Fruit fly (Drosophila melanogaster) whole organism, embryonic: Measurements from ENCODE around the gene Ets97D.

Source experiments
- Aef1 ChIP-seq: fragments of 200-800 bp; sonication (Bioruptor generic); IDR thresholded peaks from 3 replicates; pipeline ENCODE4 v1.3.6; 2022; ENCODE audit warnings: missing biosample characterization, missing genetic modification characterization
- BEAF-32 ChIP-seq: fragments of 200-800 bp; sonication (Bioruptor generic); optimal IDR thresholded peaks from 3 replicates; lab custom pipeline; 2017; ENCODE audit warnings: missing biosample characterization, missing genetic modification characterization, mild to moderate bottlenecking, moderate library complexity, missing genetic modification reagents
- BtbVII ChIP-seq: fragments of 200-800 bp; sonication (Bioruptor generic); optimal IDR thresholded peaks from 3 replicates; lab custom pipeline; 2017; ENCODE audit warnings: missing biosample characterization, mild to moderate bottlenecking, missing genetic modification characterization
- CG10267 ChIP-seq: fragments of 200-800 bp; sonication (Bioruptor generic); optimal IDR thresholded peaks from 2 replicates; lab custom pipeline; 2018; ENCODE audit warnings: missing biosample characterization, mild to moderate bottlenecking, missing genetic modification characterization, moderate library complexity
- CG10366 ChIP-seq: fragments of 200-800 bp; sonication (Bioruptor generic); IDR thresholded peaks from 2 replicates; pipeline ENCODE4 v1.3.6; 2022; ENCODE audit warnings: missing biosample characterization, missing genetic modification characterization
- CG11093 ChIP-seq: fragments of 200-800 bp; sonication (Bioruptor generic); IDR thresholded peaks from 3 replicates; pipeline ENCODE4 v1.3.6; 2022; ENCODE audit warnings: missing biosample characterization, missing genetic modification characterization
- CG14860 ChIP-seq: fragments of 200-800 bp; sonication (Bioruptor generic); IDR thresholded peaks from 3 replicates; pipeline ENCODE4 v1.3.6; 2022; ENCODE audit warnings: missing biosample characterization, missing genetic modification characterization; ENCODE audit not compliant: partially characterized antibody
- CG16813 ChIP-seq: fragments of 200-800 bp; sonication (Bioruptor generic); IDR thresholded peaks from 3 replicates; pipeline ENCODE4 v1.3.6; 2022; ENCODE audit warnings: missing biosample characterization, missing genetic modification characterization; ENCODE audit not compliant: partially characterized antibody
- CG17328 ChIP-seq: fragments of 200-800 bp; sonication (Bioruptor generic); IDR thresholded peaks from 2 replicates; pipeline ENCODE4 v1.3.6; 2022; ENCODE audit warnings: missing biosample characterization, missing genetic modification characterization
- CG18599 ChIP-seq: fragments of 200-800 bp; sonication (Bioruptor generic); optimal IDR thresholded peaks from 3 replicates; lab custom pipeline; 2017; ENCODE audit warnings: missing biosample characterization, missing genetic modification characterization, mild to moderate bottlenecking, moderate library complexity, missing genetic modification reagents
- CG2889 ChIP-seq: fragments of 200-800 bp; sonication (Bioruptor generic); IDR thresholded peaks from 3 replicates; pipeline ENCODE4 v1.3.6; 2022; ENCODE audit warnings: missing biosample characterization, missing genetic modification characterization
- CG30431 ChIP-seq: fragments of 200-800 bp; sonication (Bioruptor generic); optimal IDR thresholded peaks from 2 replicates; lab custom pipeline; 2017; ENCODE audit warnings: missing biosample characterization, missing genetic modification characterization
- CG32767 ChIP-seq: fragments of 200-800 bp; sonication (Bioruptor generic); IDR thresholded peaks from 2 replicates; pipeline ENCODE4 v1.3.6; 2022; ENCODE audit warnings: missing biosample characterization, missing genetic modification characterization
- CG3281 ChIP-seq: fragments of 200-800 bp; sonication (Bioruptor generic); optimal IDR thresholded peaks from 3 replicates; lab custom pipeline; 2017; ENCODE audit warnings: missing biosample characterization, mild to moderate bottlenecking, missing genetic modification characterization
- CG34422 ChIP-seq: fragments of 200-800 bp; sonication (Bioruptor generic); IDR thresholded peaks from 3 replicates; pipeline ENCODE4 v1.3.6; 2022; ENCODE audit warnings: missing biosample characterization, missing genetic modification characterization
- CG4854 ChIP-seq: fragments of 200-800 bp; sonication (Bioruptor generic); optimal IDR thresholded peaks from 2 replicates; lab custom pipeline; 2016; ENCODE audit warnings: missing biosample characterization, missing genetic modification characterization, inconsistent platforms
- CG6791 ChIP-seq: fragments of 200-800 bp; sonication (Bioruptor generic); IDR thresholded peaks from 3 replicates; pipeline ENCODE4 v1.3.6; 2022; ENCODE audit warnings: missing biosample characterization, missing genetic modification characterization; ENCODE audit not compliant: partially characterized antibody
- CG8290 ChIP-seq, 3 experiments: fragments of 200-800 bp; sonication (Bioruptor generic); optimal IDR thresholded peaks; 2 replicates each; lab custom pipeline; 2016 to 2019; ENCODE audit warnings: missing biosample characterization in 3 of 3, missing genetic modification characterization in 3 of 3, mild to moderate bottlenecking in 2 of 3, moderate library complexity in 1 of 3
- CG8944 ChIP-seq: fragments of 200-800 bp; sonication (Bioruptor generic); optimal IDR thresholded peaks from 3 replicates; lab custom pipeline; 2016; ENCODE audit warnings: missing biosample characterization, missing genetic modification characterization
- Dbx ChIP-seq: fragments of 200-800 bp; sonication (Bioruptor generic); IDR thresholded peaks from 3 replicates; pipeline ENCODE4 v1.3.6; 2022; ENCODE audit warnings: missing biosample characterization, missing genetic modification characterization
- Dll ChIP-seq: fragments of 200-800 bp; sonication (Bioruptor generic); IDR thresholded peaks from 4 replicates; pipeline ENCODE4 v1.3.6; 2022; ENCODE audit warnings: missing biosample characterization, missing genetic modification characterization; ENCODE audit not compliant: partially characterized antibody
- Dref ChIP-seq: fragments of 200-800 bp; sonication (Bioruptor generic); IDR thresholded peaks from 2 replicates; pipeline ENCODE4 v1.3.6; 2022; ENCODE audit warnings: missing biosample characterization, missing genetic modification characterization
- E2f2 ChIP-seq: fragments of 200-800 bp; sonication (Bioruptor generic); IDR thresholded peaks from 2 replicates; pipeline ENCODE4 v1.3.6; 2022; ENCODE audit warnings: missing biosample characterization, missing genetic modification characterization
- Ets65A ChIP-seq: fragments of 200-800 bp; sonication (Bioruptor generic); peaks from one replicate; lab custom pipeline; 2016; ENCODE audit warnings: missing biosample characterization, missing genetic modification characterization
- Gsc ChIP-seq: fragments of 200-800 bp; sonication (Bioruptor generic); IDR thresholded peaks from 2 replicates; pipeline ENCODE4 v1.3.6; 2022; ENCODE audit warnings: missing biosample characterization, missing genetic modification characterization
- H2.0 ChIP-seq: fragments of 200-800 bp; sonication (Bioruptor generic); IDR thresholded peaks from 2 replicates; pipeline ENCODE4 v1.3.6; 2022; ENCODE audit warnings: missing biosample characterization, missing genetic modification characterization
- HLH54F ChIP-seq: fragments of 200-800 bp; sonication (Bioruptor generic); optimal IDR thresholded peaks from 3 replicates; lab custom pipeline; 2016; ENCODE audit warnings: missing biosample characterization, missing genetic modification characterization
- Hey ChIP-seq: fragments of 200-800 bp; sonication (Bioruptor generic); optimal IDR thresholded peaks from 3 replicates; lab custom pipeline; 2018; ENCODE audit warnings: missing biosample characterization, mild to moderate bottlenecking, missing genetic modification characterization
- Jarid2 ChIP-seq: fragments of 200-800 bp; sonication (Bioruptor generic); optimal IDR thresholded peaks from 3 replicates; lab custom pipeline; 2017; ENCODE audit warnings: mild to moderate bottlenecking, missing biosample characterization, missing genetic modification reagents, missing genetic modification characterization
- Myb ChIP-seq: fragments of 200-800 bp; sonication (Bioruptor generic); optimal IDR thresholded peaks from 2 replicates; lab custom pipeline; 2016; ENCODE audit warnings: missing biosample characterization, missing genetic modification characterization
- Oli ChIP-seq: fragments of 200-800 bp; sonication (Bioruptor generic); optimal IDR thresholded peaks from 2 replicates; lab custom pipeline; 2018; ENCODE audit warnings: missing biosample characterization, mild to moderate bottlenecking, missing genetic modification characterization, moderate library complexity
- Six4 ChIP-seq: fragments of 200-800 bp; sonication (Bioruptor generic); optimal IDR thresholded peaks from 2 replicates; lab custom pipeline; 2016; ENCODE audit warnings: missing biosample characterization, missing genetic modification characterization
- ara ChIP-seq: fragments of 200-800 bp; sonication (Bioruptor generic); IDR thresholded peaks from 2 replicates; pipeline ENCODE4 v1.3.6; 2022; ENCODE audit warnings: missing biosample characterization, missing genetic modification characterization
- az2 ChIP-seq: fragments of 200-800 bp; sonication (Bioruptor generic); optimal IDR thresholded peaks from 3 replicates; lab custom pipeline; 2016; ENCODE audit warnings: missing biosample characterization, missing genetic modification characterization
- chinmo ChIP-seq: fragments of 200-800 bp; sonication (Bioruptor generic); IDR thresholded peaks from 4 replicates; pipeline ENCODE4 v1.3.6; 2022; ENCODE audit warnings: missing biosample characterization, missing genetic modification characterization; ENCODE audit not compliant: partially characterized antibody
- crc ChIP-seq: fragments of 200-800 bp; sonication (Bioruptor generic); optimal IDR thresholded peaks from 2 replicates; lab custom pipeline; 2016; ENCODE audit warnings: missing biosample characterization, missing genetic modification characterization
- dm ChIP-seq: fragments of 200-800 bp; sonication (Bioruptor generic); optimal IDR thresholded peaks from 3 replicates; lab custom pipeline; 2016; ENCODE audit warnings: missing biosample characterization, missing genetic modification characterization
- dysf ChIP-seq: fragments of 200-800 bp; sonication (Bioruptor generic); IDR thresholded peaks from 3 replicates; pipeline ENCODE4 v1.3.6; 2022; ENCODE audit warnings: missing biosample characterization, missing genetic modification characterization
- exex ChIP-seq: fragments of 200-800 bp; sonication (Bioruptor generic); optimal IDR thresholded peaks from 4 replicates; lab custom pipeline; 2018; ENCODE audit warnings: missing biosample characterization, mild to moderate bottlenecking, missing genetic modification characterization, moderate library complexity
- ftz-f1 ChIP-seq: fragments of 200-800 bp; sonication (Bioruptor generic); optimal IDR thresholded peaks from 2 replicates; lab custom pipeline; 2016; ENCODE audit warnings: missing biosample characterization, missing genetic modification characterization
- hth ChIP-seq: fragments of >200 bp; optimal IDR thresholded peaks from 2 replicates; lab custom pipeline; 2017; ENCODE audit warnings: inconsistent platforms
- insv ChIP-seq, 2 experiments: fragments of 200-800 bp; sonication (Bioruptor generic); optimal IDR thresholded peaks; 3 replicates each; lab custom pipeline; 2016 to 2018; ENCODE audit warnings: missing biosample characterization in 2 of 2, missing genetic modification characterization in 2 of 2
- inv ChIP-seq: fragments of 200-800 bp; sonication (Bioruptor generic); IDR thresholded peaks from 2 replicates; pipeline ENCODE4 v1.3.6; 2022; ENCODE audit warnings: missing biosample characterization, missing genetic modification characterization; ENCODE audit not compliant: partially characterized antibody
- jing ChIP-seq: fragments of 200-800 bp; sonication (Bioruptor generic); optimal IDR thresholded peaks from 2 replicates; lab custom pipeline; 2018; ENCODE audit warnings: missing biosample characterization, mild to moderate bottlenecking, missing genetic modification characterization
- ken ChIP-seq: fragments of 200-800 bp; sonication (Bioruptor generic); IDR thresholded peaks from 3 replicates; pipeline ENCODE4 v1.3.6; 2022; ENCODE audit warnings: missing biosample characterization, missing genetic modification characterization
- nerfin-1 ChIP-seq: fragments of 200-800 bp; sonication (Bioruptor generic); optimal IDR thresholded peaks from 3 replicates; lab custom pipeline; 2019; ENCODE audit warnings: missing biosample characterization, mild to moderate bottlenecking, missing genetic modification characterization, moderate library complexity
- oc ChIP-seq: fragments of 200-800 bp; sonication (Bioruptor generic); optimal IDR thresholded peaks from 2 replicates; lab custom pipeline; 2018; ENCODE audit warnings: missing biosample characterization, mild to moderate bottlenecking, missing genetic modification characterization, moderate library complexity
- salm ChIP-seq: fragments of 200-800 bp; sonication (Bioruptor generic); optimal IDR thresholded peaks from 2 replicates; lab custom pipeline; 2018; ENCODE audit warnings: missing biosample characterization, mild to moderate bottlenecking, missing genetic modification characterization
- sisA ChIP-seq: fragments of 200-800 bp; sonication (Bioruptor generic); IDR thresholded peaks from 2 replicates; pipeline ENCODE4 v1.3.6; 2022; ENCODE audit warnings: missing biosample characterization, missing genetic modification characterization
- twi ChIP-seq: fragments of 200-800 bp; optimal IDR thresholded peaks from 2 replicates; lab custom pipeline; 2019; ENCODE audit warnings: missing biosample characterization, mild to moderate bottlenecking, missing genetic modification characterization, moderate library complexity

Gene Ets97D

DNA sequence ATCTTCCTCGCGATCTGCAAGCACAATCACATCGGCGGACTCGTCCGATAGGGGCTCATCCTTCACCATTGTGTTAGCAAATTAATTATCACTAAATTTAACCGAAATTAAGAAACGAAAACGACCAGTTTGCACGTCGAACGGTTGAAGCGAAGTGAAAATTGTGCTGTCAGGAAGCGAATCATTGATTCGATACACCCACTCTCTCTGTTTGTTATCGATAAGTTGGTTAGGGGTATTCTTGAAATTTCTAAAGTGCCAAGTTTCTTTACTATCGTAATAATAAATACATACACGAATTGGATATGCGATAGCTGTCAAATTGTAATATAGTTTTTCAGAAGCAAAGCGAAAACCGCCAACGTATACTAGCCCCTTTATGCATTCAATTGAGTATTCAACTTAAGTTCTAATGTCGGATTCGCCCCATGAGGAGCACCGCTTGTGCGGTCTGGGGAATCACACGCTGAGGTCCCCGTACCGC, 37.1 kb downstream of the Ets97D start, which contains the start of gene Rb97D (continued):
- TF ChIP-seq chinmo, result 0 out of 4 replicates have a peak, but pooled peaks have one; percentile 27
- TF ChIP-seq ken, result peak; percentile 69; the same call in 1 of the 3 replicates
- TF ChIP-seq Dref (GFP tag; lab: Robert Waterston, UW), result peak; percentile 71
- TF ChIP-seq hth (lab: Kevin White, UChicago), result no peak
- peak; percentile 42 for TF ChIP-seq Oli
- peak; percentile 15 for TF ChIP-seq Hey (tag; lab: Kevin White, UChicago)
- TF ChIP-seq CG16813 (GFP tag; lab: Robert Waterston, UW), result peak; percentile 86
- TF ChIP-seq Six4 (GFP tag; lab: Kevin White, UChicago), result peak; percentile 38
- TF ChIP-seq CG14860 (GFP tag; lab: Robert Waterston, UW), result peak; percentile 86
- TF ChIP-seq Jarid2, result peak; percentile 17
- TF ChIP-seq exex (tag; lab: Kevin White, UChicago), result peak; percentile 24
- TF ChIP-seq Myb (GFP tag; lab: Kevin White, UChicago), result peak; percentile 50
- TF ChIP-seq CG30431 (GFP tag; lab: Kevin White, UChicago), result no peak
- peak; percentile 34 for TF ChIP-seq CG4854 (GFP tag; lab: Kevin White, UChicago)
- TF ChIP-seq ara, result peak; percentile 43; the same call in 1 of the 2 replicates
- 0 out of 3 replicates have a peak, but pooled peaks have one; percentile 27 for TF ChIP-seq CG11093 (GFP tag; lab: Robert Waterston, UW)
- peak; percentile 55; the same call in 2 of the 3 replicates for TF ChIP-seq CG34422 (GFP tag; lab: Robert Waterston, UW)
- TF ChIP-seq CG10267 (tag; lab: Kevin White, UChicago), result peak; percentile 65
- TF ChIP-seq twi, result peak; percentile 63
- TF ChIP-seq ftz-f1, result no peak
- no peak for TF ChIP-seq BtbVII
- TF ChIP-seq CG8944, result peak; percentile 59
- peak; percentile 81 for TF ChIP-seq dysf (GFP tag; lab: Robert Waterston, UW)
- peak; percentile 5 for TF ChIP-seq jing (GFP tag; lab: Kevin White, UChicago)
- TF ChIP-seq CG17328 (GFP tag; lab: Robert Waterston, UW), result peak; percentile 78
- peak; percentile 93 for TF ChIP-seq Dll (GFP tag; lab: Robert Waterston, UW)
- peak; percentile 75 for TF ChIP-seq HLH54F (GFP tag; lab: Kevin White, UChicago)
- TF ChIP-seq CG3281, result peak; percentile 66
- peak; percentile 70 for TF ChIP-seq CG10366
- peak; percentile 26; the same call in 1 of the 3 replicates for TF ChIP-seq Aef1
- TF ChIP-seq nerfin-1 (tag; lab: Kevin White, UChicago), result peak; percentile 45
- TF ChIP-seq oc (tag; lab: Kevin White, UChicago), result peak; percentile 29
- TF ChIP-seq inv (GFP tag; lab: Robert Waterston, UW), result peak; percentile 73
- peak; percentile 46 for TF ChIP-seq H2.0 (GFP tag; lab: Robert Waterston, UW)
- peak in 1 of 2 experiments; percentile 17 for TF ChIP-seq insv (GFP tag; optimal IDR thresholded peaks at IDR 0.05; lab: Kevin White, UChicago)
- peak; percentile 59 for TF ChIP-seq crc
- peak; percentile 83 for TF ChIP-seq CG18599 (GFP tag; lab: Kevin White, UChicago)
- peak; percentile 38 for TF ChIP-seq dm (GFP tag; lab: Kevin White, UChicago)
- TF ChIP-seq CG8290 (GFP tag; optimal IDR thresholded peaks at IDR 0.05; lab: Kevin White, UChicago), result peak; percentile 35
- TF ChIP-seq CG8290 (tag; optimal IDR thresholded peaks at IDR 0.05; lab: Kevin White, UChicago), result peak in 1 of 2 experiments; percentile 67
- peak; percentile 82 for TF ChIP-seq Dbx (GFP tag; lab: Robert Waterston, UW)
- TF ChIP-seq sisA (GFP tag; lab: Robert Waterston, UW), result peak; percentile 62
- TF ChIP-seq az2, result peak; percentile 64
- peak; percentile 96 for TF ChIP-seq Ets65A
- no peak for TF ChIP-seq Gsc (GFP tag; lab: Robert Waterston, UW)
- TF ChIP-seq CG2889 (GFP tag; lab: Robert Waterston, UW), result no peak
- TF ChIP-seq salm (tag; lab: Kevin White, UChicago), result peak; percentile 12
- TF ChIP-seq CG6791 (GFP tag; lab: Robert Waterston, UW), result peak; percentile 85
- peak; percentile 70 for TF ChIP-seq CG32767 (GFP tag; lab: Robert Waterston, UW)
- peak; percentile 84 for TF ChIP-seq BEAF-32 (GFP tag; lab: Kevin White, UChicago)
- TF ChIP-seq E2f2 (GFP tag; lab: Robert Waterston, UW), result peak; percentile 50
